Worm (Caenorhabditis elegans) whole organism, L4/young adult: ENCODE data around the gene Y4C6B.3.
"Not testable (repeated sequence)": the region's sequence is repeated elsewhere in the genome, so short reads cannot be mapped to it uniquely, and the experiment has no call there.

Experiments
- W03F9.2 ChIP-seq: fragments of 150-350 bp; optimal IDR thresholded peaks from 2 replicates; lab custom pipeline; 2014; ENCODE audit warnings: missing biosample characterization, missing genetic modification characterization
- dao-5 ChIP-seq: sonication (generic microtip); optimal IDR thresholded peaks from 2 replicates; lab custom pipeline; 2016; ENCODE audit warnings: missing genotype, missing genetic modification characterization, moderate library complexity, missing compliant biosample characterization
- him-1 ChIP-seq: sonication (generic microtip); optimal IDR thresholded peaks from 2 replicates; lab custom pipeline; 2016; ENCODE audit warnings: missing genotype, missing genetic modification reagents, missing genetic modification characterization, missing compliant biosample characterization

The Y4C6B.3 gene

ce11 chrIV:5332178-5332577, at the start of gene Y4C6B.3:
Gene Y4C6B.3 (plus strand): TSS chrIV:5332478.
- TF ChIP-seq him-1, result no peak
- no peak for TF ChIP-seq W03F9.2 (tag; lab: Kevin White, UChicago)
- no peak for TF ChIP-seq dao-5 (tag; lab: Kevin White, UChicago)

ce11 chrIV:5287190-5287589, 45.1 kb upstream of the Y4C6B.3 start:
- TF ChIP-seq dao-5 (tag; lab: Kevin White, UChicago), result no peak
- no peak for TF ChIP-seq W03F9.2 (tag; lab: Kevin White, UChicago)
- no peak for TF ChIP-seq him-1

- no peak for TF ChIP-seq W03F9.2 (tag; lab: Kevin White, UChicago)
These were observed 43.3 kb upstream of the Y4C6B.3 start for ce11 chrIV:5288932-5289331.

ce11 chrIV:5290547-5290946, 41.7 kb upstream of the Y4C6B.3 start, which contains the start of gene nlp-47:
Gene nlp-47 (plus strand): TSS chrIV:5290847.
- TF ChIP-seq him-1, result no peak
- TF ChIP-seq dao-5 (tag; lab: Kevin White, UChicago), result no peak

ce11 chrIV:5291207-5291606, 41.1 kb upstream of the Y4C6B.3 start:
- TF ChIP-seq him-1 (no peak), dao-5 (tag; lab: Kevin White, UChicago) (no peak), W03F9.2 (tag; lab: Kevin White, UChicago) (no peak)

ce11 chrIV:5294467-5294866, 37.8 kb upstream of the Y4C6B.3 start:
- no peak for TF ChIP-seq him-1
- no peak for TF ChIP-seq dao-5 (tag; lab: Kevin White, UChicago)
- no peak for TF ChIP-seq W03F9.2 (tag; lab: Kevin White, UChicago)

- not testable (repeated sequence) for TF ChIP-seq him-1; W03F9.2 (tag; lab: Kevin White, UChicago); dao-5 (tag; lab: Kevin White, UChicago)
These were observed 37.0 kb upstream of the Y4C6B.3 start, which contains the start of gene msp-51 for ce11 chrIV:5295240-5295639. Gene msp-51 (minus strand): TSS chrIV:5295340.

- TF ChIP-seq him-1 (no peak), dao-5 (tag; lab: Kevin White, UChicago) (no peak), W03F9.2 (tag; lab: Kevin White, UChicago) (no peak)
These were observed 34.8 kb upstream of the Y4C6B.3 start, which contains the start of the genes ZK354.6 and msp-113 for ce11 chrIV:5297436-5298012. Gene ZK354.6 (minus strand): TSS chrIV:5297536. Gene msp-113 (plus strand): TSS chrIV:5297962.

- no peak for TF ChIP-seq W03F9.2 (tag; lab: Kevin White, UChicago)
- TF ChIP-seq him-1, result no peak
- no peak for TF ChIP-seq dao-5 (tag; lab: Kevin White, UChicago)
These were observed 29.2 kb upstream of the Y4C6B.3 start, which contains the start of gene ZK354.7 for ce11 chrIV:5303030-5303429. Gene ZK354.7 (minus strand): TSS chrIV:5303130.

ce11 chrIV:5306040-5306439, 26.2 kb upstream of the Y4C6B.3 start, which contains the start of gene ZK354.8:
Gene ZK354.8 (minus strand): TSS chrIV:5306140.
- no peak for TF ChIP-seq W03F9.2 (tag; lab: Kevin White, UChicago)
- TF ChIP-seq him-1, result no peak
- TF ChIP-seq dao-5 (tag; lab: Kevin White, UChicago), result no peak

ce11 chrIV:5308046-5308643, 24.1 kb upstream of the Y4C6B.3 start, which contains the start of the genes ZK354.9 and msp-58:
Gene ZK354.9 (minus strand): TSS chrIV:5308146.
Gene msp-58 (plus strand): TSS chrIV:5308593.
- not testable (repeated sequence) for TF ChIP-seq W03F9.2 (tag; lab: Kevin White, UChicago); dao-5 (tag; lab: Kevin White, UChicago); him-1

- TF ChIP-seq W03F9.2 (tag; lab: Kevin White, UChicago) (no peak), dao-5 (tag; lab: Kevin White, UChicago) (no peak), him-1 (no peak)
These were observed 22.5 kb upstream of the Y4C6B.3 start, which contains the start of gene ZK354.3 for ce11 chrIV:5309742-5310141. Gene ZK354.3 (plus strand): TSS chrIV:5310042.

ce11 chrIV:5313011-5313410, 19.3 kb upstream of the Y4C6B.3 start, which contains the start of the genes msp-59 and ZK354.2:
Gene msp-59 (minus strand): TSS chrIV:5313111.
Gene ZK354.2 (plus strand): TSS chrIV:5313405.
- not testable (repeated sequence) for TF ChIP-seq dao-5 (tag; lab: Kevin White, UChicago); W03F9.2 (tag; lab: Kevin White, UChicago); him-1

ce11 chrIV:5316223-5316622, 16.1 kb upstream of the Y4C6B.3 start, which contains the start of gene msp-65:
Gene msp-65 (plus strand): TSS chrIV:5316523.
- not testable (repeated sequence) for TF ChIP-seq W03F9.2 (tag; lab: Kevin White, UChicago); dao-5 (tag; lab: Kevin White, UChicago); him-1
